Fruit fly (Drosophila melanogaster) whole organism, wandering third instar larva: ENCODE results near the gene Arglu1.

Source experiments
- HLH106 ChIP-seq: fragments of 200-800 bp; optimal IDR thresholded peaks from 3 replicates; lab custom pipeline; 2019; ENCODE audit warnings: missing biosample characterization, mild to moderate bottlenecking, missing genetic modification characterization, moderate library complexity
- Myc ChIP-seq: fragments of >200 bp; optimal IDR thresholded peaks from 2 replicates; lab custom pipeline; 2017
- br ChIP-seq: fragments of 200-800 bp; sonication (Bioruptor generic); optimal IDR thresholded peaks from 2 replicates; lab custom pipeline; 2016; ENCODE audit warnings: missing biosample characterization, missing genetic modification characterization
- dsf ChIP-seq: sonication (Bioruptor generic); optimal IDR thresholded peaks from 2 replicates; lab custom pipeline; 2016; ENCODE audit warnings: missing biosample characterization, missing genetic modification characterization, borderline replicate concordance
- ey ChIP-seq: fragments of 200-800 bp; sonication (Bioruptor generic); optimal IDR thresholded peaks from 2 replicates; lab custom pipeline; 2016; ENCODE audit warnings: missing biosample characterization, missing genetic modification characterization
- h ChIP-seq: fragments of 200-800 bp; sonication (Bioruptor generic); optimal IDR thresholded peaks from 3 replicates; lab custom pipeline; 2016; ENCODE audit warnings: missing biosample characterization, mild to moderate bottlenecking, missing genetic modification characterization
- lola ChIP-seq: fragments of >200 bp; optimal IDR thresholded peaks from 2 replicates; lab custom pipeline; 2017; ENCODE audit warnings: missing biosample characterization, missing genetic modification characterization
- psq ChIP-seq: fragments of 200-800 bp; sonication (Bioruptor generic); optimal IDR thresholded peaks from 3 replicates; lab custom pipeline; 2017; ENCODE audit warnings: missing biosample characterization, mild to moderate bottlenecking, missing genetic modification characterization, moderate library complexity
- usp ChIP-seq: fragments of >200 bp; optimal IDR thresholded peaks from 2 replicates; lab custom pipeline; 2017; ENCODE audit warnings: missing biosample characterization, missing genetic modification characterization

DNA sequence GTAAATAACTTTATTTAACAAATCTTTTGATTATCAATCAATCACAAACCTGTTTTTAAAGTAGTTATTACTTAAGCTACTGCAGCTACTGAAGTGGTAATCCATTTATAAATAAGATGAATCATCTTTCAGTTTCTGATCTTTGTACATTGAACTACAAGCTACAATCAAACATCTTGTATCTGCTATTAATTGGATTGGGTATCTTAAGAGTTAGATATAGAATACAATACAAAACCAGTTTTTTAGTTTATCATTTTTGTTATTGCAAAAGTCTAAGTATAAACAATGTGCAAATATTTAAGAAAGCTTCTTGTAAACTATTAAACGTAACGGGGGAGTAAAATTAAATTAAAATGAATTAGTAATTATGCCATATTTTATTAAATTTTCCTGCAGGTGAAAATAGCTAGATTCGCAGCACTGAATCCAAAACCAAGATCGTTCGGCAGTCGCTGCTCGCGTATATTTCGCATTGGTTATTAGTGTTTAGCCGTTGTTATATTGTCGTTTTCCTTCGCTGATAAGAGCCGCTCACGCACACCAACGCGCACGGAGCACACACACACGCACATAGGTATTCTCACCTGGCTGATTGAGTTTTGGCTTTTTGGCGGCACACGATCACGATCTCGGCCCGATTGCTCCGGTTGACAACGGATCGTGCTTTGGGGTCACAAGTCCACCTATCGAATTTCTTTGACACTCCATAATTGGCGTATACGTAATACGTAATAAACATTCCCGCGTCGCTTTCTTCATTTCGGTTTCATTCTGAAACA, 10.0 kb upstream of the Arglu1 start:
- TF ChIP-seq dsf (GFP tag; lab: Kevin White, UChicago) (no peak), usp (GFP tag; lab: Kevin White, UChicago) (no peak), Myc (lab: Kevin White, UChicago) (peak; percentile 98), psq (GFP tag; lab: Kevin White, UChicago) (no peak), h (peak; percentile 85), ey (GFP tag; lab: Kevin White, UChicago) (no peak), HLH106 (tag; lab: Kevin White, UChicago) (no peak), lola (GFP tag; lab: Kevin White, UChicago) (no peak), br (GFP tag; lab: Kevin White, UChicago) (no peak)
